Fruit fly (Drosophila melanogaster): ENCODE results near the gene CG13445.

Gene CG13445

dm6 chr3L:15787406-15787805 lies 21.9 kb upstream of the CG13445 start (continued):
- TF ChIP-seq Ravus (GFP tag; IDR thresholded peaks at IDR 0.05) (no peak), CG3407 (GFP tag; optimal IDR thresholded peaks at IDR 0.05) (peak; percentile 39), Jarid2 (GFP tag; optimal IDR thresholded peaks at IDR 0.05) (peak; percentile 19), CG10209 (GFP tag; optimal IDR thresholded peaks at IDR 0.05) (peak; percentile 25), chif (GFP tag; optimal IDR thresholded peaks at IDR 0.05) (no peak), org-1 (GFP tag; optimal IDR thresholded peaks at IDR 0.05) (peak; percentile 22), zfh2 (GFP tag; optimal IDR thresholded peaks at IDR 0.05) (no peak), hb (GFP tag; IDR thresholded peaks at IDR 0.05; ENCODE audit: partially characterized antibody) (no peak), lola (GFP tag; optimal IDR thresholded peaks at IDR 0.05) (peak in 1 of 3 experiments; percentile 85), CG4404 (GFP tag; IDR thresholded peaks at IDR 0.05) (peak; percentile 44; the same call in 1 of the 2 replicates), Asciz (GFP tag; optimal IDR thresholded peaks at IDR 0.05) (no peak), abd-A (tag; optimal IDR thresholded peaks at IDR 0.05) (no peak), grn (GFP tag; optimal IDR thresholded peaks at IDR 0.05) (no peak), CG9932 (GFP tag; IDR thresholded peaks at IDR 0.05) (no peak), CG12236 (GFP tag; optimal IDR thresholded peaks at IDR 0.05) (no peak), wor (GFP tag; IDR thresholded peaks at IDR 0.05) (no peak), CG13424 (tag; optimal IDR thresholded peaks at IDR 0.05) (peak; percentile 66), CG15696 (tag; optimal IDR thresholded peaks at IDR 0.05) (peak; percentile 77), Dbx (GFP tag; IDR thresholded peaks at IDR 0.05) (no peak), ind (GFP tag; optimal IDR thresholded peaks at IDR 0.05) (peak; percentile 21), BtbVII (GFP tag; optimal IDR thresholded peaks at IDR 0.05) (no peak), CG9437 (GFP tag; optimal IDR thresholded peaks at IDR 0.05) (peak; percentile 44), ab (GFP tag; optimal IDR thresholded peaks at IDR 0.05) (no peak), salm (tag; optimal IDR thresholded peaks at IDR 0.05) (peak; percentile 14), CG2875 (GFP tag; optimal IDR thresholded peaks at IDR 0.05) (no peak), CG6791 (GFP tag; IDR thresholded peaks at IDR 0.05; ENCODE audit: partially characterized antibody) (no peak), CG17568 (GFP tag; optimal IDR thresholded peaks at IDR 0.05) (no peak), ase (GFP tag; IDR thresholded peaks at IDR 0.05) (no peak), Doc3 (GFP tag; IDR thresholded peaks at IDR 0.05; ENCODE audit: partially characterized antibody) (no peak), row (GFP tag; IDR thresholded peaks at IDR 0.05) (peak; percentile 79), dmrt99B (tag; optimal IDR thresholded peaks at IDR 0.05) (peak; percentile 69), CG17829 (tag; optimal IDR thresholded peaks at IDR 0.05) (peak; percentile 86), D (optimal IDR thresholded peaks at IDR 0.05) (no peak), D (GFP tag; optimal IDR thresholded peaks at IDR 0.05) (peak; percentile 70), CG33557 (GFP tag; optimal IDR thresholded peaks at IDR 0.05) (peak; percentile 52), CG12391 (tag; optimal IDR thresholded peaks at IDR 0.05) (peak; percentile 77), CG18599 (GFP tag; optimal IDR thresholded peaks at IDR 0.05) (peak; percentile 74), Sox102F (GFP tag; optimal IDR thresholded peaks at IDR 0.05) (peak; percentile 66), p53 (GFP tag; optimal IDR thresholded peaks at IDR 0.05) (no peak), sens (GFP tag) (peak; percentile 67), schlank (tag; optimal IDR thresholded peaks at IDR 0.05) (no peak), CG7745 (tag; optimal IDR thresholded peaks at IDR 0.05) (no peak), jigr1 (GFP tag; IDR thresholded peaks at IDR 0.05) (no peak), run (tag; optimal IDR thresholded peaks at IDR 0.05) (no peak), Hmx (GFP tag; optimal IDR thresholded peaks at IDR 0.05) (no peak), CG32532 (GFP tag; IDR thresholded peaks at IDR 0.05) (no peak), CG16779 (GFP tag; IDR thresholded peaks at IDR 0.05) (no peak), Mrtf (GFP tag; IDR thresholded peaks at IDR 0.05) (no peak), CG12299 (tag; optimal IDR thresholded peaks at IDR 0.05) (peak; percentile 58), ATbp (GFP tag; optimal IDR thresholded peaks at IDR 0.05) (peak; percentile 34), CG13123 (GFP tag; optimal IDR thresholded peaks at IDR 0.05) (peak; percentile 16)
